Fruit fly (Drosophila melanogaster): Measurements from ENCODE around the gene nes.

dm6 chr3L:19270542-19270941 lies 10.1 kb upstream of the nes start, which contains the start of gene CG14088:
- TF ChIP-seq usp (GFP tag; optimal IDR thresholded peaks at IDR 0.05), result no peak
- TF ChIP-seq CG8478 (optimal IDR thresholded peaks at IDR 0.05), result no peak
- no peak for TF ChIP-seq Dll (optimal IDR thresholded peaks at IDR 0.05)
- no peak for TF ChIP-seq EcR (GFP tag; optimal IDR thresholded peaks at IDR 0.05)
- no peak for TF ChIP-seq psq (optimal IDR thresholded peaks at IDR 0.05)
- TF ChIP-seq pan (optimal IDR thresholded peaks at IDR 0.05), result no peak
